Fruit fly (Drosophila melanogaster) S2 (cell line): ENCODE data around the gene CG14891.

Experiments used
- CG8478 ChIP-seq: fragments of >200 bp; optimal IDR thresholded peaks from 2 replicates; lab custom pipeline; 2018
- CTCF ChIP-seq, 2 experiments: fragments of >200 bp; optimal IDR thresholded peaks; 2 replicates each; lab custom pipeline; 2018

- TF ChIP-seq CG8478 (lab: Kevin White, UChicago) (no peak), CTCF (optimal IDR thresholded peaks at IDR 0.05; lab: Kevin White, UChicago) (no peak)
These were observed 45.1 kb upstream of the CG14891 start for dm6 chr3R:16526256-16526655.
